Fruit fly (Drosophila melanogaster) whole organism, prepupa: ENCODE results near the gene CalpB.

Experiments used
- CG10669 ChIP-seq: fragments of 200-800 bp; sonication (Bioruptor generic); optimal IDR thresholded peaks from 3 replicates; lab custom pipeline; 2018; ENCODE audit warnings: missing biosample characterization, mild to moderate bottlenecking, missing genetic modification characterization, moderate library complexity
- CG11294 ChIP-seq: fragments of 200-800 bp; sonication (Bioruptor generic); IDR thresholded peaks from 2 replicates; pipeline ENCODE4 v1.3.6; 2022; ENCODE audit warnings: missing biosample characterization, missing genetic modification characterization
- CG11762 ChIP-seq: fragments of 200-800 bp; sonication (Bioruptor generic); optimal IDR thresholded peaks from 3 replicates; lab custom pipeline; 2016; ENCODE audit warnings: missing biosample characterization, missing genetic modification characterization; ENCODE audit not compliant: insufficient read depth
- CG11902 ChIP-seq: fragments of 200-800 bp; sonication (Bioruptor generic); optimal IDR thresholded peaks from 3 replicates; lab custom pipeline; 2016; ENCODE audit warnings: missing biosample characterization, missing genetic modification characterization
- CG1621 ChIP-seq: fragments of 200-800 bp; sonication (Bioruptor generic); optimal IDR thresholded peaks from 3 replicates; lab custom pipeline; 2018; ENCODE audit warnings: missing biosample characterization, mild to moderate bottlenecking, missing genetic modification characterization
- CG3032 ChIP-seq: fragments of 200-800 bp; optimal IDR thresholded peaks from 2 replicates; lab custom pipeline; 2019; ENCODE audit warnings: missing biosample characterization, mild to moderate bottlenecking, missing genetic modification characterization, moderate library complexity
- CG34406 ChIP-seq: fragments of 200-800 bp; sonication (Bioruptor generic); optimal IDR thresholded peaks from 3 replicates; lab custom pipeline; 2016; ENCODE audit warnings: missing biosample characterization, missing genetic modification characterization
- CG3919 ChIP-seq: fragments of 200-800 bp; sonication (Bioruptor generic); optimal IDR thresholded peaks from 3 replicates; lab custom pipeline; 2016; ENCODE audit warnings: missing biosample characterization, missing genetic modification characterization
- CG4318 ChIP-seq: fragments of 200-800 bp; sonication (Bioruptor generic); optimal IDR thresholded peaks from 3 replicates; lab custom pipeline; 2017; ENCODE audit warnings: missing biosample characterization, mild to moderate bottlenecking, missing genetic modification characterization
- CG6792 ChIP-seq: fragments of 200-800 bp; sonication (Bioruptor generic); optimal IDR thresholded peaks from 3 replicates; lab custom pipeline; 2016; ENCODE audit warnings: missing biosample characterization, missing genetic modification characterization
- CG6808 ChIP-seq: fragments of 200-800 bp; sonication (Bioruptor generic); optimal IDR thresholded peaks from 3 replicates; lab custom pipeline; 2017; ENCODE audit warnings: missing biosample characterization, missing genetic modification characterization, mild to moderate bottlenecking, moderate library complexity, missing genetic modification reagents
- CG6854 ChIP-seq: fragments of 200-800 bp; sonication (Bioruptor generic); optimal IDR thresholded peaks from 2 replicates; lab custom pipeline; 2017; ENCODE audit warnings: missing biosample characterization, mild to moderate bottlenecking, missing genetic modification characterization
- CG7368 ChIP-seq: fragments of 200-800 bp; sonication (Bioruptor generic); optimal IDR thresholded peaks from 3 replicates; lab custom pipeline; 2016; ENCODE audit warnings: missing biosample characterization, missing genetic modification characterization
- CG8119 ChIP-seq: fragments of 200-800 bp; sonication (Bioruptor generic); IDR thresholded peaks from 3 replicates; pipeline ENCODE4 v1.3.6; 2022; ENCODE audit warnings: missing biosample characterization, missing genetic modification characterization
- CG8632 ChIP-seq: fragments of 200-800 bp; sonication (Bioruptor generic); optimal IDR thresholded peaks from 3 replicates; lab custom pipeline; 2016; ENCODE audit warnings: missing biosample characterization, missing genetic modification characterization
- CG9139 ChIP-seq: fragments of 200-800 bp; sonication (Bioruptor generic); optimal IDR thresholded peaks from 3 replicates; lab custom pipeline; 2017; ENCODE audit warnings: missing biosample characterization, mild to moderate bottlenecking, missing genetic modification characterization
- Eip75B ChIP-seq: fragments of 200-800 bp; sonication (Bioruptor generic); optimal IDR thresholded peaks from 3 replicates; lab custom pipeline; 2016; ENCODE audit warnings: missing biosample characterization, missing genetic modification characterization
- Ets96B ChIP-seq: fragments of 200-800 bp; optimal IDR thresholded peaks from 2 replicates; lab custom pipeline; 2019; ENCODE audit warnings: missing biosample characterization, mild to moderate bottlenecking, missing genetic modification characterization, moderate library complexity
- Hr4 ChIP-seq: fragments of 200-800 bp; sonication (Bioruptor generic); optimal IDR thresholded peaks from 3 replicates; lab custom pipeline; 2016; ENCODE audit warnings: missing biosample characterization, missing genetic modification characterization
- OdsH ChIP-seq: fragments of 200-800 bp; sonication (Bioruptor generic); optimal IDR thresholded peaks from 3 replicates; lab custom pipeline; 2016; ENCODE audit warnings: missing biosample characterization, missing genetic modification characterization
- Sox102F ChIP-seq: fragments of 200-800 bp; sonication (Bioruptor generic); optimal IDR thresholded peaks from 2 replicates; lab custom pipeline; 2016; ENCODE audit warnings: missing biosample characterization, mild to moderate bottlenecking, missing genetic modification characterization
- Sox14 ChIP-seq: fragments of 200-800 bp; sonication (Bioruptor generic); optimal IDR thresholded peaks from 3 replicates; lab custom pipeline; 2016; ENCODE audit warnings: missing biosample characterization, missing genetic modification characterization
- achi ChIP-seq: fragments of 200-800 bp; sonication (Bioruptor generic); optimal IDR thresholded peaks from 3 replicates; lab custom pipeline; 2016; ENCODE audit warnings: missing biosample characterization, missing genetic modification characterization
- cyc ChIP-seq: fragments of 200-800 bp; sonication (Bioruptor generic); optimal IDR thresholded peaks from 3 replicates; lab custom pipeline; 2016; ENCODE audit warnings: missing biosample characterization, missing genetic modification characterization
- dsx ChIP-seq: fragments of 200-800 bp; optimal IDR thresholded peaks from 3 replicates; lab custom pipeline; 2019; ENCODE audit warnings: missing biosample characterization, mild to moderate bottlenecking, missing genetic modification characterization, moderate library complexity; ENCODE audit not compliant: poor library complexity, severe bottlenecking
- eg ChIP-seq: fragments of 200-800 bp; sonication (Bioruptor generic); IDR thresholded peaks from 3 replicates; pipeline ENCODE4 v1.3.6; 2022; ENCODE audit warnings: missing biosample characterization, missing genetic modification characterization
- esn ChIP-seq: fragments of 200-800 bp; sonication (Bioruptor generic); optimal IDR thresholded peaks from 2 replicates; lab custom pipeline; 2016; ENCODE audit warnings: missing biosample characterization, mild to moderate bottlenecking, missing genetic modification characterization, moderate library complexity
- fd59A ChIP-seq: fragments of 200-800 bp; sonication (Bioruptor generic); optimal IDR thresholded peaks from 2 replicates; lab custom pipeline; 2017; ENCODE audit warnings: missing biosample characterization, mild to moderate bottlenecking, missing genetic modification characterization, missing genetic modification reagents
- net ChIP-seq: fragments of 200-800 bp; sonication (Bioruptor generic); optimal IDR thresholded peaks from 3 replicates; lab custom pipeline; 2016; ENCODE audit warnings: missing biosample characterization, missing genetic modification characterization
- salr ChIP-seq, 2 experiments: fragments of 200-800 bp; sonication (Bioruptor generic); optimal IDR thresholded peaks; 3 replicates each; lab custom pipeline; 2016 to 2018; ENCODE audit warnings: missing biosample characterization in 2 of 2, missing genetic modification characterization in 2 of 2, mild to moderate bottlenecking in 1 of 2
- spab ChIP-seq: fragments of 200-800 bp; sonication (Bioruptor generic); optimal IDR thresholded peaks from 2 replicates; lab custom pipeline; 2017; ENCODE audit warnings: missing biosample characterization, mild to moderate bottlenecking, missing genetic modification characterization, missing genetic modification reagents
- ss ChIP-seq, 2 experiments: fragments of 200-800 bp; sonication (Bioruptor generic); optimal IDR thresholded peaks; 2 replicates in 1 of 2; 3 replicates in 1 of 2; lab custom pipeline; 2017 to 2018; ENCODE audit warnings: mild to moderate bottlenecking in 2 of 2, missing biosample characterization in 2 of 2, missing genetic modification characterization in 2 of 2, moderate library complexity in 1 of 2
- svp ChIP-seq: fragments of 200-800 bp; sonication (Bioruptor generic); peaks from one replicate; lab custom pipeline; 2016; ENCODE audit warnings: missing biosample characterization, missing genetic modification characterization
- topi ChIP-seq: fragments of 200-800 bp; sonication (Bioruptor generic); optimal IDR thresholded peaks from 3 replicates; lab custom pipeline; 2016; ENCODE audit warnings: missing biosample characterization, missing genetic modification characterization
- vri ChIP-seq: fragments of 200-800 bp; sonication (Bioruptor generic); optimal IDR thresholded peaks from 3 replicates; lab custom pipeline; 2016; ENCODE audit warnings: missing biosample characterization, mild to moderate bottlenecking, missing genetic modification characterization

Gene CalpB

DNA sequence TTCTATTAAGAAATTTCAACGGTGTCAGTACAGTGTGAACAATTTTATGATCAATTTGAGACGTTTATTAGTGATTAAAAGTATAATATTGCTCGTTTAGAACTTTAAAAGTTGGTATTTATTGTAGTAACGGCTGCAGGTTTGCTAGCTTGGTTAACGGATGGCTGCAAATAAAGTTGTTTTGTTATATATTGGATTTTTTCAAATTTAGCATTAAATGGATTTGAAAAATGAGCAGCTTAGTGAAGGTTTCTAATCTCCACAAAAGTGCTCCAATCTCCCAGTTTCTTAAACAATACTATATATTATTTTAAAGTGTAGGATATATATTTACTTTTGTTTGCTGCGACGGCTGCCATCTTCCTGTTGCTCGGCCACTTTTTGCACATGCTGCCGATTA lies 16.5 kb upstream of the CalpB start (continued):
- TF ChIP-seq CG3919 (GFP tag; lab: Kevin White, UChicago) (peak; percentile 60), topi (GFP tag; lab: Kevin White, UChicago) (no peak), CG11902 (GFP tag; lab: Kevin White, UChicago) (no peak), fd59A (GFP tag; lab: Kevin White, UChicago) (no peak), CG11762 (GFP tag; lab: Kevin White, UChicago) (peak; percentile 22), CG8632 (GFP tag; lab: Kevin White, UChicago) (peak; percentile 27), CG1621 (tag; lab: Kevin White, UChicago) (no peak), CG6808 (no peak), ss (GFP tag; optimal IDR thresholded peaks at IDR 0.05; lab: Kevin White, UChicago) (no peak), CG6854 (no peak), CG3032 (tag; lab: Kevin White, UChicago) (peak; percentile 18), eg (GFP tag; lab: Robert Waterston, UW) (peak; percentile 44; the same call in 1 of the 3 replicates), Sox102F (GFP tag; lab: Kevin White, UChicago) (no peak), CG11294 (GFP tag; lab: Robert Waterston, UW) (peak; percentile 36; the same call in 1 of the 2 replicates), vri (no peak)

DNA sequence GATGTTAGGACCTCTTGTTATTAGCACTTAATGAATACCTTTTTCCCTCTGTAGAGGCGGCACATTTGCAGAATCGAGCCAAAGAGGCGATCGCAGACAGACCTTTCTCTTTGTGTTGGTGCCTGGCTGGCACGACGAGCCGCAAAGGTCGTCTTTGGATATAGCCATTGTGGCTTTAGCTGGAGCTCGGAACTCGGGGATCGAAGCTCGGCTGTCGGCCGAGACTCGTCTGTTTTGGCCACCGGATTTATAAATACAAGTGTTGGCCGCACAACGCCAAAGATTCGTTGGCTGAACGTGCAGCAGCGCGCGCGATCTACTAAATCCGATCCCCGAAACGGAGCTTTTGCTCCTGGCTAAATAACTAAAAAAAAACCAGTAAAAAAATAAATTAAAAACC lies 9.9 kb upstream of the CalpB start, which contains the start of gene CG34382:
Gene CG34382, plus strand, starts transcription at position 301 of the 400 bp plus-strand sequence.
- TF ChIP-seq salr (GFP tag; optimal IDR thresholded peaks at IDR 0.05; lab: Kevin White, UChicago) (no peak), CG11294 (GFP tag; lab: Robert Waterston, UW) (no peak), net (no peak), CG10669 (GFP tag; lab: Kevin White, UChicago) (no peak)

dm6 chr3L:9893983-9894382 lies 5.4 kb downstream of the CalpB start:
- TF ChIP-seq spab (GFP tag; lab: Kevin White, UChicago) (no peak), CG10669 (GFP tag; lab: Kevin White, UChicago) (no peak), svp (GFP tag; lab: Kevin White, UChicago) (peak; percentile 92), eg (GFP tag; lab: Robert Waterston, UW) (no peak)

dm6 chr3L:9894643-9895042 lies 6.1 kb downstream of the CalpB start, which contains the start of the genes CG6709 and Hez:
TSS of gene CG6709 (minus strand) at chr3L:9894743.
TSS of gene Hez (minus strand) at chr3L:9894743.
- TF ChIP-seq Hr4 (no peak), CG4318 (GFP tag; lab: Kevin White, UChicago) (no peak), CG9139 (GFP tag; lab: Kevin White, UChicago) (no peak), CG34406 (no peak), spab (GFP tag; lab: Kevin White, UChicago) (no peak), Eip75B (no peak), CG7368 (GFP tag; lab: Kevin White, UChicago) (no peak), CG6792 (GFP tag; lab: Kevin White, UChicago) (no peak), dsx (no peak), esn (GFP tag; lab: Kevin White, UChicago) (no peak), CG8119 (GFP tag; lab: Robert Waterston, UW) (no peak), cyc (GFP tag; lab: Kevin White, UChicago) (no peak), achi (GFP tag; lab: Kevin White, UChicago) (no peak), Ets96B (tag; lab: Kevin White, UChicago) (no peak), OdsH (GFP tag; lab: Kevin White, UChicago) (no peak), Sox14 (GFP tag; lab: Kevin White, UChicago) (no peak)
